Fruit fly (Drosophila melanogaster) Kc167 (cell line): Measurements from ENCODE around the gene Chpf.

Experiments
- Sin3A ChIP-seq: fragments of >200 bp; optimal IDR thresholded peaks from 2 replicates; lab custom pipeline; 2018; ENCODE audit warnings: missing external identifiers
- insv ChIP-seq: fragments of >200 bp; optimal IDR thresholded peaks from 3 replicates; lab custom pipeline; 2018; ENCODE audit warnings: missing external identifiers
- psq ChIP-seq: fragments of >200 bp; optimal IDR thresholded peaks from 2 replicates; lab custom pipeline; 2017; ENCODE audit warnings: missing external identifiers
- ttk ChIP-seq: sonication (Bioruptor generic); optimal IDR thresholded peaks from 2 replicates; lab custom pipeline; 2017; ENCODE audit warnings: missing external identifiers

dm6 chrX:13125559-13125958, 13.3 kb upstream of the Chpf start:
- TF ChIP-seq psq (lab: Kevin White, UChicago) (no peak), ttk (lab: Kevin White, UChicago) (no peak), Sin3A (no peak), insv (no peak)
